Worm (Caenorhabditis elegans): ENCODE data around the gene gly-6.

The gly-6 gene

ce11 chrIII:4330984-4331383, at the start of gene gly-6:
gly-6 (minus strand) TSS chrIII:4331228.
- TF ChIP-seq ref-1 (GFP tag; conservative IDR thresholded peaks at IDR 0.05), result no peak
- TF ChIP-seq cog-1 (tag; optimal IDR thresholded peaks at IDR 0.05), result no peak

- no peak for TF ChIP-seq cog-1 (tag; optimal IDR thresholded peaks at IDR 0.05)
- TF ChIP-seq ztf-23 (GFP tag; IDR thresholded peaks at IDR 0.05), result no peak
- TF ChIP-seq ref-1 (GFP tag; conservative IDR thresholded peaks at IDR 0.05), result no peak
- TF ChIP-seq klf-2 (GFP tag; conservative IDR thresholded peaks at IDR 0.05), result no peak
- no peak for TF ChIP-seq T22C8.4 (GFP tag; IDR thresholded peaks at IDR 0.05)
- TF ChIP-seq flt-1 (GFP tag; IDR thresholded peaks at IDR 0.05), result no peak
- no peak for TF ChIP-seq tab-1 (GFP tag; IDR thresholded peaks at IDR 0.05)
Measured at ce11 chrIII:4379717-4380116, 48.7 kb upstream of the gly-6 start, which contains the start of gene B0284.3. B0284.3 (minus strand) TSS chrIII:4379817.

- peak; percentile 66 for TF ChIP-seq klf-2 (GFP tag; conservative IDR thresholded peaks at IDR 0.05)
- peak; percentile 56 for TF ChIP-seq cog-1 (tag; optimal IDR thresholded peaks at IDR 0.05)
- TF ChIP-seq ztf-23 (GFP tag; IDR thresholded peaks at IDR 0.05), result peak; percentile 83
- TF ChIP-seq tab-1 (GFP tag; IDR thresholded peaks at IDR 0.05), result peak; percentile 83
- TF ChIP-seq flt-1 (GFP tag; IDR thresholded peaks at IDR 0.05), result peak; percentile 91
- TF ChIP-seq ref-1 (GFP tag; conservative IDR thresholded peaks at IDR 0.05), result peak; percentile 50; the same call in 1 of the 2 replicates
- peak; percentile 83 for TF ChIP-seq ztf-29 (GFP tag; IDR thresholded peaks at IDR 0.05)
- peak; percentile 42 for TF ChIP-seq T22C8.4 (GFP tag; IDR thresholded peaks at IDR 0.05)
- TF ChIP-seq med-1 (GFP tag; optimal IDR thresholded peaks at IDR 0.05; ENCODE audit: insufficient read depth), result peak; percentile 5
Measured at ce11 chrIII:4378600-4379293, 47.7 kb upstream of the gly-6 start.

ce11 chrIII:4374854-4375253, 43.8 kb upstream of the gly-6 start, which contains the start of gene pals-26:
pals-26 (plus strand) TSS chrIII:4375154.
- TF ChIP-seq ref-1 (GFP tag; conservative IDR thresholded peaks at IDR 0.05), result no peak
- no peak for TF ChIP-seq T22C8.4 (GFP tag; IDR thresholded peaks at IDR 0.05)
- TF ChIP-seq tab-1 (GFP tag; IDR thresholded peaks at IDR 0.05), result no peak
- no peak for TF ChIP-seq ztf-23 (GFP tag; IDR thresholded peaks at IDR 0.05)
- no peak for TF ChIP-seq med-1 (GFP tag; optimal IDR thresholded peaks at IDR 0.05; ENCODE audit: insufficient read depth)
- no peak for TF ChIP-seq klf-2 (GFP tag; conservative IDR thresholded peaks at IDR 0.05)
- no peak for TF ChIP-seq flt-1 (GFP tag; IDR thresholded peaks at IDR 0.05)
- TF ChIP-seq cog-1 (tag; optimal IDR thresholded peaks at IDR 0.05), result no peak
- TF ChIP-seq ztf-29 (GFP tag; IDR thresholded peaks at IDR 0.05), result no peak

ce11 chrIII:4372894-4373293, 41.9 kb upstream of the gly-6 start:
- TF ChIP-seq ztf-29 (GFP tag; IDR thresholded peaks at IDR 0.05), result no peak
- no peak for TF ChIP-seq tab-1 (GFP tag; IDR thresholded peaks at IDR 0.05)
- TF ChIP-seq med-1 (GFP tag; optimal IDR thresholded peaks at IDR 0.05; ENCODE audit: insufficient read depth), result no peak
- TF ChIP-seq T22C8.4 (GFP tag; IDR thresholded peaks at IDR 0.05), result no peak
- TF ChIP-seq cog-1 (tag; optimal IDR thresholded peaks at IDR 0.05), result no peak
- TF ChIP-seq flt-1 (GFP tag; IDR thresholded peaks at IDR 0.05), result no peak
- TF ChIP-seq klf-2 (GFP tag; conservative IDR thresholded peaks at IDR 0.05), result no peak
- TF ChIP-seq ztf-23 (GFP tag; IDR thresholded peaks at IDR 0.05), result no peak
- TF ChIP-seq ref-1 (GFP tag; conservative IDR thresholded peaks at IDR 0.05), result no peak

- no peak for TF ChIP-seq ztf-29 (GFP tag; IDR thresholded peaks at IDR 0.05)
- TF ChIP-seq ztf-23 (GFP tag; IDR thresholded peaks at IDR 0.05), result no peak
- no peak for TF ChIP-seq flt-1 (GFP tag; IDR thresholded peaks at IDR 0.05)
- no peak for TF ChIP-seq klf-2 (GFP tag; conservative IDR thresholded peaks at IDR 0.05)
- no peak for TF ChIP-seq ref-1 (GFP tag; conservative IDR thresholded peaks at IDR 0.05)
- no peak for TF ChIP-seq med-1 (GFP tag; optimal IDR thresholded peaks at IDR 0.05; ENCODE audit: insufficient read depth)
- TF ChIP-seq cog-1 (tag; optimal IDR thresholded peaks at IDR 0.05), result no peak
- no peak for TF ChIP-seq T22C8.4 (GFP tag; IDR thresholded peaks at IDR 0.05)
- TF ChIP-seq tab-1 (GFP tag; IDR thresholded peaks at IDR 0.05), result no peak
Measured at ce11 chrIII:4370585-4370984, 39.6 kb upstream of the gly-6 start, which contains the start of gene ckb-3. ckb-3 (plus strand) TSS chrIII:4370885.

- TF ChIP-seq cog-1 (tag; optimal IDR thresholded peaks at IDR 0.05), result peak; percentile 27
- TF ChIP-seq ztf-29 (GFP tag; IDR thresholded peaks at IDR 0.05), result 0 out of 2 replicates have a peak, but pooled peaks have one; percentile 56
- peak; percentile 66; the same call in 1 of the 2 replicates for TF ChIP-seq T22C8.4 (GFP tag; IDR thresholded peaks at IDR 0.05)
- peak; percentile 87 for TF ChIP-seq tab-1 (GFP tag; IDR thresholded peaks at IDR 0.05)
- peak; percentile 85 for TF ChIP-seq ztf-23 (GFP tag; IDR thresholded peaks at IDR 0.05)
- 0 out of 2 replicates have a peak, but pooled peaks have one; percentile 62 for TF ChIP-seq klf-2 (GFP tag; conservative IDR thresholded peaks at IDR 0.05)
- peak; percentile 93 for TF ChIP-seq flt-1 (GFP tag; IDR thresholded peaks at IDR 0.05)
- TF ChIP-seq ref-1 (GFP tag; conservative IDR thresholded peaks at IDR 0.05), result peak; percentile 63
Measured at ce11 chrIII:4369381-4369809, 38.4 kb upstream of the gly-6 start.

- TF ChIP-seq T22C8.4 (GFP tag; IDR thresholded peaks at IDR 0.05) (no peak), med-1 (GFP tag; optimal IDR thresholded peaks at IDR 0.05; ENCODE audit: insufficient read depth) (no peak), cog-1 (tag; optimal IDR thresholded peaks at IDR 0.05) (no peak), ztf-23 (GFP tag; IDR thresholded peaks at IDR 0.05) (no peak)
Measured at ce11 chrIII:4367649-4368048, 36.6 kb upstream of the gly-6 start, which contains the start of gene ckb-2. ckb-2 (plus strand) TSS chrIII:4367949.

ce11 chrIII:4364974-4365373, 33.9 kb upstream of the gly-6 start, which contains the start of gene ckb-1:
ckb-1 (plus strand) TSS chrIII:4365274.
- TF ChIP-seq ref-1 (GFP tag; conservative IDR thresholded peaks at IDR 0.05) (no peak), med-1 (GFP tag; optimal IDR thresholded peaks at IDR 0.05; ENCODE audit: insufficient read depth) (no peak), klf-2 (GFP tag; conservative IDR thresholded peaks at IDR 0.05) (no peak), T22C8.4 (GFP tag; IDR thresholded peaks at IDR 0.05) (no peak), ztf-23 (GFP tag; IDR thresholded peaks at IDR 0.05) (no peak), flt-1 (GFP tag; IDR thresholded peaks at IDR 0.05) (no peak), cog-1 (tag; optimal IDR thresholded peaks at IDR 0.05) (no peak), tab-1 (GFP tag; IDR thresholded peaks at IDR 0.05) (no peak)

Measured in whole organism, midembryonic.